Worm (Caenorhabditis elegans) whole organism, L4/young adult: Measurements from ENCODE around the gene hil-7.
"Not testable (repeated sequence)": the region's sequence is repeated elsewhere in the genome, so short reads cannot be mapped to it uniquely, and the experiment has no call there.

Experiments
- W03F9.2 ChIP-seq: fragments of 150-350 bp; optimal IDR thresholded peaks from 2 replicates; lab custom pipeline; 2014; ENCODE audit warnings: missing biosample characterization, missing genetic modification characterization
- dao-5 ChIP-seq: sonication (generic microtip); optimal IDR thresholded peaks from 2 replicates; lab custom pipeline; 2016; ENCODE audit warnings: missing genotype, missing genetic modification characterization, moderate library complexity, missing compliant biosample characterization
- him-1 ChIP-seq: sonication (generic microtip); optimal IDR thresholded peaks from 2 replicates; lab custom pipeline; 2016; ENCODE audit warnings: missing genotype, missing genetic modification reagents, missing genetic modification characterization, missing compliant biosample characterization

The hil-7 gene

DNA sequence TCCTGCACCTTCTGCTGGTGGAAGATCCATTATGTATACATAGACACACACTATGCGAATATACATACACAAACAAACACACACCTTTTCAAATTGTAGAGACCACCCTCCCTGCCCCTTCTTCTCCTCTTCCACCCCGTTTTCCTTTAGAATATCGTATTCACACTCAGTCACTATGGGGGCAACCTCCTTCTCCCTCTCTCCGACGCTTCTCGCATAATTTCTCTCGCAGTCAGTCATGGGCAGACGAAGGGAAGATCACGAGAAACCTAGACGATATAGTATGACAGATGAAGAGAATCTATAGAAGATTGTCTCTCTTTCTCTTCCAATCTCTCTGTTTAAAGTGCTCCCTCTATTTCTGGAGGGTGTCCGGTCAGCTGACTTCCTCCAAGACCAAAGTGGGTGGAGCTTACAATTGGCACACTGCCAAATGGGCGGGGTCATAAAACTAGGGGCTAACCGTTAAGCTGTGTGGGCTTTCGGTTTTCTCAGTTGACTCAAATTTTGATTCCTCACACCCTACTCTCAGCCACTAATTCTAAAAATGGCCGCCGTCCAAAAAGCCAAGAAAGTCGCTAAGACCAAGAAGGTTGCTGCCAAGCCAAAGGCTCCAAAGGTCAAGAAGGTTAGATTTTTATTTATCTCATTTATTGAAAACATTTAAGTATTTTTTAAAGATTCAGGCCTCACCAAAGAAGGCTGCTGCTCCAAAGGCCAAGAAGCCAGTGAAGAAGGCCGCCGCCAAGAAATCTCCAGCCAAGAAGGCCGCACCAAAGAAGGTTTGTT, at the start of gene hil-7:
hil-7 (plus strand) TSS at position 446 of the 789 bp plus-strand sequence.
- TF ChIP-seq him-1: no peak
- no peak for TF ChIP-seq dao-5 (tag; lab: Kevin White, UChicago)
- TF ChIP-seq W03F9.2: no peak

DNA sequence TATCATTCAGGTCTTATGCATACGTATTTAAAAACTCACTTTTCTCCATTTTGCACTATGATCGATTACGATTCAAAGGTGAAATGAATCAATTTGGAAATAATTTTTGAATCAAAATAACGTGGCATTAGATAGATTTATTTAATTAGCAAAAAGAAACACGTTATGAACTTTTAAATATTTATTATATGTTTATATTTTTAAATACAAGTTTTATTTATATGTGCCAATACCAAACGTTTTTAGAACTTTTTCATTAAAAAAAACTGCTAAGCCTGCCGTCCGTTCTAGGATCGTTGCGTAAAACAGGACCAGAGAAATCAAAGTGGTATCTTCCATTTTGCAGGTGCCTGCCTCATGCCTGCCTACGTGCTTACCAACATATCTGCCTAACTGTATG, 48.8 kb upstream of the hil-7 start, which contains the start of gene F38A5.6:
F38A5.6 (minus strand) TSS at position 101 of the 400 bp plus-strand sequence.
- TF ChIP-seq W03F9.2 (no peak), him-1 (no peak), dao-5 (tag; lab: Kevin White, UChicago) (no peak)

DNA sequence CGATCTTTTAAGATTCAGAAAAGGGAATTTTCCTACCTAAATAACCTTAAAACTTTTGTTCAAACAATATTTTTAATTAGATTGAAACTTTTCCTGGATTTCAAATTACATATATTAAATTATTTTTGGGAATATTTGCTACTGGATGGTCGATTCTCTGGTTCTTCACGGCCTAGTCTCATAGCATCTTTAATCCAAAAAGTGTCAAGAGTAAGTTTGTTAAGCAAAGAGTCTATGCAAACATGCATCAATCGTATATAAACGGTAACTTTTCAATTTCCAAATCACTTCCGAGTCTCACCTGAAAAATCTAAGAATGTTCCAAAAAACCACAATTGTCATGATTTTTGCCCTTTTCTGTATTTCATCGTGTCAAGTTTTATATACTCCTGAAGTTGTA, 48.2 kb upstream of the hil-7 start, which contains the start of gene nspb-4:
nspb-4 (plus strand) TSS at position 301 of the 400 bp plus-strand sequence.
- not testable (repeated sequence) for TF ChIP-seq W03F9.2; him-1; dao-5 (tag; lab: Kevin White, UChicago)

DNA sequence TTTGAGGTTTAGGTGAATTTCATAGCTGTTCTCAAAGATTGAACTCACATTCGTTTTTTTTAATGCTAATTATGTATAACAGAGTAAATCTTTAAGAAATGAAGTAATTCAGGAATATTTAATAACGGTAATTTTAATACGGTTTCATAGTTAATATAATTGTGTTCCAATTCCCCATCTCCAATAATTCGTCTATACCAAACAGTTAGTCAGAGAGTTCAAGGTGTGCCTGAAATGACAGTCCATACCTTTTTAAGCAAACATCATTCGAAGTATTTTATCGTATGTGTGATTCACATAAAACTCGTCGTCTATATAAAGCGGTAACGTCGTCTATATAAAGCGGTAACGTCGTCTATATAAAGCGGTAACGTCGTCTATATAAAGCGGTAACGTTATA, 47.4 kb upstream of the hil-7 start, which contains the start of gene nspb-5:
nspb-5 (plus strand) TSS at position 301 of the 400 bp plus-strand sequence.
- TF ChIP-seq him-1; W03F9.2; dao-5 (tag; lab: Kevin White, UChicago): not testable (repeated sequence)

DNA sequence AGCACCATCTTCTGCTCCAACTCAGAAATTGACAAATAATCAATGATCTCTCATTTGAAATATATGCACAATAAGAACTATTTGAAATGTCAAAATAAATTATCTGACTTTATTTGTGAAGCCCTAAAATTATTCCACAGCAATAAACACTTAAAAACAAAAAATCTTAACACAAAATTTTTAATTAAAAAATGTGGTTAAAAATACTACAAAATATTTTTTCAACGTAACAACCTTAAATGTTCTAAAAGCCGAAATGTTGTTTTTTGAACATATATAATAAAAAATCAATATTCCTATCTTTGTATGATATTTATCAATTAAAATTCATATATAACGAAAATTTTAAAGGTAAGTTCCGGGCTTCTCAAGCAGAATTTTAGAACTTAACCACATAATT, 46.7 kb upstream of the hil-7 start, which contains the start of gene F38A5.8:
F38A5.8 (plus strand) TSS at position 301 of the 400 bp plus-strand sequence.
- TF ChIP-seq W03F9.2 (no peak), him-1 (no peak), dao-5 (tag; lab: Kevin White, UChicago) (no peak)

DNA sequence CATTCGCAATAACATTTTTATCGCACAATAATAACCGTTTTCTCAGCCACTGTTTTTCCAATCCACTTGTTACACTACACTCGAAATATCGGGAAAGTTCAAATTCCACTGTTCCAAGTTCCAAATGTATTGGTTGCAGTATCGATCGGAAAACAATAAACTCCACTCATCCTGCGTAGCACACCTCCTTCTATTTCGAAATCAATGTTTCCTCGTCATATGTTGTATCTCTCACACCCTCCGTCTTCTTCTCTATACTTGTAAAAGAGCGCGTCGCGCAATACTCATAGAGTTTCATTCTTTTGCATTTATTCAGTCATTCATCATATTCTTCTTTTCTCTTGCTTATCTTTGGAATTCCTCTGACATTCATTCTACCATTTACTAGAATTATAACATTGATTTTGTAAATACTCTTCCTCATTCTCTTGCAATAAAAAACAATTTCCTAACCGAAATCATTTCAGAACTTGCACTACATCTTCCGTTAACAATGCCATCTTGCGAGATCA, 44.8 kb upstream of the hil-7 start, which contains the start of gene sup-36:
sup-36 (plus strand) TSS at position 462 of the 512 bp plus-strand sequence.
- no peak for TF ChIP-seq W03F9.2
- no peak for TF ChIP-seq dao-5 (tag; lab: Kevin White, UChicago)
- no peak for TF ChIP-seq him-1

DNA sequence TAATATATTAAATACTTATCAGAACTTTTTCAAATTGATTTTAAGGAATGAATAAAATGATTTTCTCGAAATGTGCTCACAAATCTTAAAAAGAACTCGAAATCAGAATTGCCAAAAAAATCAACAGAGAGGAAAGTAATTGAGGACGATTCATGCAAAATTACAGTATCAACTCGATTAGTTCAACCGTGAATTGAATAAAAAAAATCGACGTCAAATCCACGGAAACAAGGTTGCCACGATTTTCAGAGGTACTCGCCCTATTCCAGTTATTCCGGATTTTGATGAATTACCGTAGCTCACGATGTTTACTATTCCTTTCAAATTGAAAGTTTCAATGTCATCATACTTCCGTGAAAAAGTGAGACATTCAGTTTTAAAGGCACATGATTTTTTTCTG, 43.7 kb upstream of the hil-7 start, which contains the start of gene F15B10.3:
F15B10.3 (plus strand) TSS at position 301 of the 400 bp plus-strand sequence.
- TF ChIP-seq W03F9.2 (no peak), dao-5 (tag; lab: Kevin White, UChicago) (no peak), him-1 (no peak)

DNA sequence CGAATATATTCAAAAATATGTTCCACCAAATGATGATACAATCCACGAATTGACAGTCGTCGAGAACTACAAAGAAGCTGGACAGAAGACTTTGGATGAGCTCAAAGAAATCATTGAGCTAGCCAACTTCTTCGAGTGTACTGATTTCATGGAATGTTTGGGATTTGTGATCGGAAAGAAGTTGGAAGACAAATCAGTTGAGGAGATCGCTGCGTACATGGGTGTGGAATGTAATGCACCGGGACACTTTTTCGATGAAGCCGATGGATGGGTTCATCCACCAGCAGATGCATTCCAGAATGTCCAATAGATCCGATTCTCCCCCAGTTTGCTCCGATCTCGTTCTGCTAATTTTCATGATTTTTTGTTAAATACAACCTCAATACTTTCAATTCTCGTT, 42.6 kb upstream of the hil-7 start:
- TF ChIP-seq dao-5 (tag; lab: Kevin White, UChicago) (no peak), W03F9.2 (no peak), him-1 (no peak)

DNA sequence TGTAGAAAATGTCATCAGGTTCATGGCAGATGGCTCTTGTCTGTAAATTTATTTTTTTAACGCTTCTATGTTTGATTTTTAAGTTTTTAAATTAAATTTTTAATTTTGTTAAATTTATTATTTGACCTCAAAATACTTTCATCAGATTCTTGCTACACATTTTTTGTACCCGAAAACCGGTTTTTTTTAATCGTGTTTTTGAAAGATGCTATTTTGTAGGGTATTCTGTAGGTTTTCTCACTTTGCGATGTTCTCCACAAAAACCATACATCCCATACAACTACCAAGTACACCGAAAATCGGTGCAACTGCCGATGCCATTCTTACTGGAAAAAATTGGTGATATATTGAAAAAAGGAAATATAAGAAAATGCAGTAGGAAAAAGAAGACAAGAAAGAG, 40.2 kb upstream of the hil-7 start, which contains the start of gene nstp-2:
nstp-2 (minus strand) TSS at position 326 of the 400 bp plus-strand sequence.
- TF ChIP-seq him-1 (no peak), W03F9.2 (no peak), dao-5 (tag; lab: Kevin White, UChicago) (no peak)

DNA sequence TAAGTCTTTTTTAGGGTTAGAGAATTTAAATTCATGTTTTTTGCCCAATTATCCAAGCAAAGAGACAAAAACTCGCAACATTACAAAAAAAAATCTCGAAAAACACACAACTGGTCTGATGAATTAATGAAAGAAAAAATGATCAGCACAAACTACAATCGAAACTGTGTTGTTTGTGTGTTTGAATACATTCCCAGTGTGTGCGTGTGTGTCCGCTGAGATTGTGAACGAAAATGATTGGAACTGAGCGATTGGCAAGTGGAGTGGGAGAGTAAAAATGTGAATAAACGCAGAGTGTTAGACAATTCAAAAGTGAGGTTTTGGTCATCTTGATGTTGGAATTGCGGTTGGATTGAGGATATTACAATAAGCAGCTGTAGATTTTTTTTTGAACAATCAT, 39.5 kb upstream of the hil-7 start:
- TF ChIP-seq W03F9.2 (no peak), him-1 (no peak), dao-5 (tag; lab: Kevin White, UChicago) (no peak)

DNA sequence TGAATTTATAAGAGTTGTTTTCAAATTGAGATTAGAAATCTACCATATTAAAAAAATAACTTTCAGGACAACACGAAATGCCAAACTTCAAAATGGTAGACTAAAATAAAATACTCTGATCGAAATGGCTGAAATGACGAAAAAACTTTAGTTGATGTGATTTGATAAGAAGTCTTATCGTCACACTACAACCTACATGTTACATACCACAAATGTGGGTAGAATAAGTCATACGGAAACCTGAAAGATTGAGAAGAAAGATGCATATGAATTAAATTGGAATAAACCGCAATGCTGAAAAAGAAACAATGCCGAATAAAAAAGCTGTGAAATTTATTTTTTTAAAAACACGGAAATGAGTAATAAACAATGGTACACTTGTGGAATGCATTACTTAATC, 39.1 kb upstream of the hil-7 start:
- no peak for TF ChIP-seq W03F9.2
- TF ChIP-seq dao-5 (tag; lab: Kevin White, UChicago): no peak
- TF ChIP-seq him-1: no peak

DNA sequence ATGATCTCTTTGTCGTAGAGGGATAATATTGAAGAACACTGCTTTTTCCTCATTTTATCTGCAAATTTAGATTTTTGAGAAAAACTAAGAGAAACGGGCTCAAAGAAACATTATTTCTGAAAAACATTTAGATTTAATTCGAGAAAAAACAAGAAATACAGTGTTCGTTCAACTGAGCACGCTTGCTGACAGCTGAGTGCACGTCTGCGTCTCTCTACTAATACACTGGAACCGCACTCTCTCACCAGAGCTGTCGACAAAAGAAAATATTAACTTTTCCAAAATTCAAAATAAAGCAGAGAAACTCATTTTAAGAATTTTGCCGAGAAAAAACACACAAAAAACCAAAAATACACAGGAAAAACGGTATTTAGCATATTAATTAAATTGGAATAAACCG, 32.8 kb upstream of the hil-7 start, which contains the start of gene drh-1:
drh-1 (minus strand) TSS at position 58 of the 400 bp plus-strand sequence.
- TF ChIP-seq him-1 (no peak), W03F9.2 (peak; percentile 16)

DNA sequence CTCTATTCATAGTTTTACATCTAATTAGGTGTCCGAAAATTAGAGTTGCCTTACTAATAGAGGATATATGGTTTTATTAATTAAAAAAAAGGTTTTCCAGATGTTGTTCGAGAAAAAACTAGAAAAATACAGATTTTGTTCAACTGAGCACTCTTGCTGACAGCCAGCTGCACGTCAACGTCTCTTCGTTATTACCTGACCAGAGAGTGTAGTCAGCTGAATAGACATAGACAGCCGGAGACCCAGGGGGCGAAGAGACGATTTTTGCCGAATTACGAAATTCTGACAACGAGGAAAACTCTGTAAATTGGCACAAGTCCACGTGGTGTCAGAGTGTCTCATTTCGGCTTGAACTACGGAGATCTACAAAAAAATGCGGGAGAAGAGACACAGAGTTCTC, 27.5 kb upstream of the hil-7 start:
- no peak for TF ChIP-seq dao-5 (tag; lab: Kevin White, UChicago)
- TF ChIP-seq W03F9.2: peak; percentile 37

DNA sequence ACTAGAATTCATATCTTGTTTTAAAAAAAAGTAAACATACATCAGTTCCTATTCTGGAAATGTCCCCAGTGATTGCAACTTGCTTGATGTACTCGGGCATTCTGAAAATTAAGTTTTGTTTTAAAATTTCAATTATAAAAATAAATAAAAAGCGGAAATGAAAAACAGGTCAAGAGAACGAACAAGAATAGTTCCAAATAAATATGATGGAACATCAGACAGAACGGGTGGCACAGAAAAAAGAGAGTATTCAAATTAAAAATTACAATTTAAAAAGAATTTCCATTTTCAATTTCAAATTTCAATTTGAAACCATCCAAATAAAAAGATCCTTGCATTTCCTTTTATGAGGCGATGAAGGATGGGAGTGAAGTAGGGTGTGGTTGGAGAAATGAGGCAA, 24.9 kb upstream of the hil-7 start, which contains the start of gene C01B10.3:
C01B10.3 (minus strand) TSS at position 101 of the 400 bp plus-strand sequence.
- TF ChIP-seq W03F9.2 (no peak), him-1 (no peak), dao-5 (tag; lab: Kevin White, UChicago) (no peak)

DNA sequence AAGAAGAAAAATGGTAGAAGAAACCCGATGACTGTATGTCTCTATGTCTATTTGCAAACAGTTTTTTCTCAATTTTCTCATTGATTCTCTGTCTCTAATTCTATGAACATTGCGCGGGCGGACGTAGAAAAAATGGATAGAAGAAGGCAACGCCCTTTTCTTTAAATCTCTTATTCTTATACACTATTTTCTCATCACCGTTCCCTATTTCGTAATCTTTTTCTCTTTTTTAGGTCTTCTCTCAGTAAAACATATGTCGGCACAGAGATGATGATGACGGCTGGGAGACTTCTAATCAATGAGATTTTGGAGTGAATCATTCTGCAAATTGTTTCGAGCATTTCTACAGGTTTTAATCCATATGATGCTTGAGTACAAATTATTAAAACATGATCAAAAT, 24.0 kb upstream of the hil-7 start:
- no peak for TF ChIP-seq W03F9.2
- no peak for TF ChIP-seq him-1
- no peak for TF ChIP-seq dao-5 (tag; lab: Kevin White, UChicago)
